Worm (Caenorhabditis elegans) whole organism, L4/young adult: ENCODE data around the gene spn-4.

Experiments used
- W03F9.2 ChIP-seq: fragments of 150-350 bp; optimal IDR thresholded peaks from 2 replicates; lab custom pipeline; 2014; ENCODE audit warnings: missing biosample characterization, missing genetic modification characterization
- dao-5 ChIP-seq: sonication (generic microtip); optimal IDR thresholded peaks from 2 replicates; lab custom pipeline; 2016; ENCODE audit warnings: missing genotype, missing genetic modification characterization, moderate library complexity, missing compliant biosample characterization
- him-1 ChIP-seq: sonication (generic microtip); optimal IDR thresholded peaks from 2 replicates; lab custom pipeline; 2016; ENCODE audit warnings: missing genotype, missing genetic modification reagents, missing genetic modification characterization, missing compliant biosample characterization

ce11 chrV:6775708-6776107 lies 9.0 kb downstream of the spn-4 start, which contains the start of gene srh-28:
- TF ChIP-seq dao-5 (no peak), W03F9.2 (tag; lab: Kevin White, UChicago) (no peak), him-1 (no peak)
